Fruit fly (Drosophila melanogaster): ENCODE data around the gene CG15210.

The CG15210 gene

dm6 chrX:10825349-10826129, 13.5 kb upstream of the CG15210 start (continued):
- TF ChIP-seq Nf-YC (tag; optimal IDR thresholded peaks at IDR 0.05) (no peak), CG4328 (GFP tag; optimal IDR thresholded peaks at IDR 0.05) (no peak), dpn (GFP tag; optimal IDR thresholded peaks at IDR 0.05) (peak in 1 of 2 experiments; percentile 34), Oli (tag; optimal IDR thresholded peaks at IDR 0.05) (peak; percentile 56), Rx (GFP tag; IDR thresholded peaks at IDR 0.05) (no peak), toy (GFP tag; IDR thresholded peaks at IDR 0.05) (no peak), gcm2 (GFP tag; optimal IDR thresholded peaks at IDR 0.05) (no peak), CG18262 (tag; optimal IDR thresholded peaks at IDR 0.05) (peak; percentile 71), gcm (GFP tag; optimal IDR thresholded peaks at IDR 0.05) (no peak), gsb (GFP tag; IDR thresholded peaks at IDR 0.05) (no peak), Ptx1 (GFP tag; IDR thresholded peaks at IDR 0.05) (no peak), MTF-1 (GFP tag; optimal IDR thresholded peaks at IDR 0.05; ENCODE audit: borderline replicate concordance) (no peak), nerfin-2 (GFP tag; IDR thresholded peaks at IDR 0.05; ENCODE audit: partially characterized antibody) (no peak), CG17612 (GFP tag; IDR thresholded peaks at IDR 0.05) (no peak), CG4707 (GFP tag; optimal IDR thresholded peaks at IDR 0.05) (no peak), Lhr (GFP tag; optimal IDR thresholded peaks at IDR 0.05) (no peak), CG4282 (GFP tag; optimal IDR thresholded peaks at IDR 0.05) (no peak), Ets65A (GFP tag) (peak; percentile 59), danr (GFP tag; IDR thresholded peaks at IDR 0.05) (no peak), chm (GFP tag; IDR thresholded peaks at IDR 0.05) (peak; percentile 48; the same call in 1 of the 2 replicates), CG17359 (tag; optimal IDR thresholded peaks at IDR 0.05) (peak; percentile 36), sens (GFP tag) (peak; percentile 95), Antp (GFP tag; optimal IDR thresholded peaks at IDR 0.05) (peak; percentile 51), lab (GFP tag; optimal IDR thresholded peaks at IDR 0.05) (peak; percentile 7), sens-2 (GFP tag; IDR thresholded peaks at IDR 0.05) (no peak), CG15479 (GFP tag; optimal IDR thresholded peaks at IDR 0.05) (no peak), Rfx (GFP tag; IDR thresholded peaks at IDR 0.05) (no peak), CG43689 (GFP tag; IDR thresholded peaks at IDR 0.05) (no peak), pum (GFP tag; optimal IDR thresholded peaks at IDR 0.05) (no peak), CG18476 (GFP tag; optimal IDR thresholded peaks at IDR 0.05) (no peak), CG11398 (GFP tag; optimal IDR thresholded peaks at IDR 0.05) (no peak), CG7786 (GFP tag; optimal IDR thresholded peaks at IDR 0.05) (peak; percentile 10), YL-1 (GFP tag; optimal IDR thresholded peaks at IDR 0.05) (no peak), corto (GFP tag; optimal IDR thresholded peaks at IDR 0.05) (no peak), Dip2 (GFP tag; IDR thresholded peaks at IDR 0.05) (no peak), CTCF (GFP tag; optimal IDR thresholded peaks at IDR 0.05) (no peak), CG13624 (GFP tag; optimal IDR thresholded peaks at IDR 0.05) (peak; percentile 31), CG33557 (GFP tag; optimal IDR thresholded peaks at IDR 0.05) (peak; percentile 18), Bteb2 (GFP tag; optimal IDR thresholded peaks at IDR 0.05) (no peak), hth (optimal IDR thresholded peaks at IDR 0.05) (no peak), CG8359 (GFP tag; optimal IDR thresholded peaks at IDR 0.05; ENCODE audit: borderline replicate concordance) (peak; percentile 14), tx (GFP tag; optimal IDR thresholded peaks at IDR 0.05) (no peak), Trl (optimal IDR thresholded peaks at IDR 0.05) (no peak), Trl (GFP tag; optimal IDR thresholded peaks at IDR 0.05) (peak; percentile 2), org-1 (GFP tag; optimal IDR thresholded peaks at IDR 0.05) (peak; percentile 19), CoRest (tag; optimal IDR thresholded peaks at IDR 0.05) (peak; percentile 45), grau (tag; optimal IDR thresholded peaks at IDR 0.05) (peak; percentile 52), D19A (tag; optimal IDR thresholded peaks at IDR 0.05) (peak; percentile 53), Six4 (GFP tag; optimal IDR thresholded peaks at IDR 0.05) (peak; percentile 37), phol (tag; optimal IDR thresholded peaks at IDR 0.05) (peak; percentile 60), Usf (GFP tag; optimal IDR thresholded peaks at IDR 0.05) (no peak), Lpt (GFP tag; optimal IDR thresholded peaks at IDR 0.05) (no peak)

Measured in whole organism, embryonic.